Worm (Caenorhabditis elegans) whole organism, early embryonic: ENCODE data around the gene T11F9.10.

Experiments used
- F13C5.2 ChIP-seq: sonication (generic microtip); optimal IDR thresholded peaks from 2 replicates; lab custom pipeline; 2017; ENCODE audit warnings: mild to moderate bottlenecking, missing genetic modification characterization, inconsistent platforms, missing compliant biosample characterization
- aly-1 ChIP-seq: sonication (generic microtip); optimal IDR thresholded peaks from 2 replicates; lab custom pipeline; 2016; ENCODE audit warnings: missing genetic modification characterization, missing compliant biosample characterization
- ama-1 ChIP-seq: fragments of 150-350 bp; optimal IDR thresholded peaks from 2 replicates; lab custom pipeline; 2014
- ceh-13 ChIP-seq: fragments of 200-800 bp; sonication (Bioruptor generic); optimal IDR thresholded peaks from 2 replicates; lab custom pipeline; 2018; ENCODE audit warnings: mild to moderate bottlenecking, missing genetic modification characterization, missing compliant biosample characterization
- hmbx-1 ChIP-seq: sonication (generic microtip); optimal IDR thresholded peaks from 2 replicates; lab custom pipeline; 2016; ENCODE audit warnings: mild to moderate bottlenecking, missing genetic modification characterization, missing compliant biosample characterization
- hmg-4 ChIP-seq: fragments of 200-800 bp; sonication (Bioruptor generic); optimal IDR thresholded peaks from 2 replicates; lab custom pipeline; 2018; ENCODE audit warnings: mild to moderate bottlenecking, missing genetic modification characterization, missing compliant biosample characterization
- hnd-1 ChIP-seq: sonication (generic microtip); optimal IDR thresholded peaks from 2 replicates; lab custom pipeline; 2016; ENCODE audit warnings: missing genetic modification characterization, missing compliant biosample characterization
- scrt-1 ChIP-seq: fragments of 200-800 bp; sonication (Bioruptor generic); IDR thresholded peaks from 2 replicates; pipeline ENCODE4 v1.3.6; 2022; ENCODE audit warnings: missing genetic modification characterization, missing compliant biosample characterization
- tbx-11 ChIP-seq: fragments of 200-800 bp; sonication (Bioruptor generic); IDR thresholded peaks from 2 replicates; pipeline ENCODE4 v1.3.6; 2022; ENCODE audit warnings: missing genetic modification characterization, missing compliant biosample characterization
- tra-4 ChIP-seq: sonication (generic microtip); optimal IDR thresholded peaks from 2 replicates; lab custom pipeline; 2017; ENCODE audit warnings: missing genetic modification characterization, missing compliant biosample characterization

DNA sequence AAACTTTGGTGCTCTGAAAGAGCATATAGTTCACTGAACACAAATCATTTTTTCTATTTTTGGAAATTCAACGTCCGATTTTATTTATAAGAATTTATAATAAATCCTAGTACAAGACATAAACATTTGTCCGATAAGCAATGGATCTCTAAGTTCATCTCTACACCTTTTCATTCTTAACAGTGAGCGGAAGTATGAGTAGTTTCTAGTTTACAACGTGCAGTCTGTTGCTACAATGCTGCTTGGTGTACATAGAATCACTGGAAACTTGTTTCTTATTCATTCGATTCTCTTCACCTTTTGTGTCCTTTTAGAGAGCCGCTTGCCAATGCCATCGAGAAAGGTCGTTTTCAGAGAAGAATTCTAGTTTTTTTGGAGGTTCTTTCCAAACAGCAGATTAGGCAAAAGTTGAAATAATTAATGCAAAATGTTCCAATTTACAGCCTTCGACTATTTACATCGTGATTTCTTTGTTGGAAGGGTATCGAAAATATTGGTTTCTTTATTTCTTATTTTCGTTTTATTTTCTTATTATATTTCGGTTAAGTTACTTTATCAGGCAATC lies 40.2 kb downstream of the T11F9.10 start:
- no peak for TF ChIP-seq tra-4 (tag; lab: Kevin White, UChicago)
- TF ChIP-seq F13C5.2 (tag; lab: Kevin White, UChicago) = no peak
- TF ChIP-seq hmbx-1 (tag; lab: Kevin White, UChicago) = no peak
- no peak for TF ChIP-seq aly-1
- TF ChIP-seq scrt-1 (GFP tag; lab: Robert Waterston, UW) = no peak
- no peak for TF ChIP-seq hmg-4 (GFP tag; lab: Kevin White, UChicago)
- no peak for TF ChIP-seq ceh-13 (GFP tag; lab: Kevin White, UChicago)
- no peak for TF ChIP-seq ama-1
- no peak for TF ChIP-seq tbx-11 (GFP tag; lab: Robert Waterston, UW)
- TF ChIP-seq hnd-1 (tag; lab: Kevin White, UChicago) = no peak
